Worm (Caenorhabditis elegans) whole organism, L4 larva: ENCODE results near the gene tag-234.

Source experiments
- D1046.2 ChIP-seq: fragments of 200-800 bp; sonication (Bioruptor generic); IDR thresholded peaks from 2 replicates; pipeline ENCODE4 v1.3.6; 2022; ENCODE audit warnings: missing genetic modification characterization, missing compliant biosample characterization
- F37D6.2 ChIP-seq: sonication (generic microtip); optimal IDR thresholded peaks from 2 replicates; lab custom pipeline; 2016; ENCODE audit warnings: mild to moderate bottlenecking, missing genetic modification characterization, missing compliant biosample characterization
- T20F7.1 ChIP-seq: fragments of 200-800 bp; sonication (Bioruptor generic); optimal IDR thresholded peaks from 2 replicates; lab custom pipeline; 2018; ENCODE audit warnings: mild to moderate bottlenecking, missing genetic modification characterization, missing compliant biosample characterization
- T26A8.4 ChIP-seq: fragments of 200-800 bp; sonication (Bioruptor generic); IDR thresholded peaks from 2 replicates; pipeline ENCODE4 v1.3.6; 2022; ENCODE audit warnings: missing genetic modification characterization, missing compliant biosample characterization
- Y48G9A.11 ChIP-seq: fragments of 200-800 bp; sonication (Bioruptor generic); IDR thresholded peaks from 2 replicates; pipeline ENCODE4 v1.3.6; 2022; ENCODE audit warnings: missing genetic modification reagents, missing genetic modification characterization, missing compliant biosample characterization
- Y5F2A.4 ChIP-seq: fragments of 200-800 bp; sonication (Bioruptor generic); optimal IDR thresholded peaks from 2 replicates; lab custom pipeline; 2018; ENCODE audit warnings: mild to moderate bottlenecking, missing genetic modification characterization, missing compliant biosample characterization
- aha-1 ChIP-seq: fragments of 150-350 bp; peaks from one replicate; lab custom pipeline; 2014; ENCODE audit warnings: missing biosample characterization, missing genetic modification characterization
- ama-1 ChIP-seq: fragments of 150-350 bp; optimal IDR thresholded peaks from 2 replicates; lab custom pipeline; 2014; ENCODE audit warnings: inconsistent platforms, mixed read lengths
- arid-1 ChIP-seq: fragments of 200-800 bp; sonication (Bioruptor generic); conservative IDR thresholded peaks from 2 replicates; pipeline ENCODE4 v1.3.6; 2022; ENCODE audit warnings: missing genetic modification reagents, missing genetic modification characterization, missing compliant biosample characterization
- ceh-32 ChIP-seq: sonication (generic microtip); optimal IDR thresholded peaks from 2 replicates; lab custom pipeline; 2016; ENCODE audit warnings: mild to moderate bottlenecking, missing genetic modification characterization, missing compliant biosample characterization; ENCODE audit not compliant: poor library complexity
- ces-1 ChIP-seq: fragments of 150-350 bp; sonication (generic microtip); optimal IDR thresholded peaks from 4 replicates; lab custom pipeline; 2014; ENCODE audit warnings: missing biosample characterization, missing genetic modification reagents, missing genetic modification characterization
- daf-16 ChIP-seq, 3 experiments: sonication (generic microtip); optimal IDR thresholded peaks; 2 replicates each; lab custom pipeline; 2016 to 2017; ENCODE audit warnings: missing genetic modification characterization in 3 of 3, missing genetic modification reagents in 3 of 3, mild to moderate bottlenecking in 2 of 3, missing compliant biosample characterization in 2 of 3, missing biosample characterization in 1 of 3, moderate library complexity in 1 of 3
- dpl-1 ChIP-seq: fragments of 150-350 bp; optimal IDR thresholded peaks from 2 replicates; lab custom pipeline; 2014; ENCODE audit warnings: missing biosample characterization, missing genetic modification reagents, missing genetic modification characterization
- dve-1 ChIP-seq: sonication (generic microtip); optimal IDR thresholded peaks from 2 replicates; lab custom pipeline; 2017; ENCODE audit warnings: antibody characterized with exemption, mild to moderate bottlenecking, missing genetic modification characterization, missing compliant biosample characterization; ENCODE audit not compliant: insufficient read depth
- fos-1 ChIP-seq: fragments of 150-350 bp; optimal IDR thresholded peaks from 2 replicates; lab custom pipeline; 2014; ENCODE audit warnings: missing biosample characterization, missing genetic modification characterization
- hlh-11 ChIP-seq: fragments of 200-800 bp; sonication (Bioruptor generic); optimal IDR thresholded peaks from 2 replicates; lab custom pipeline; 2018; ENCODE audit warnings: mild to moderate bottlenecking, missing genetic modification characterization, missing compliant biosample characterization
- jun-1 ChIP-seq: fragments of 150-350 bp; optimal IDR thresholded peaks from 2 replicates; lab custom pipeline; 2014; ENCODE audit warnings: missing biosample characterization, missing genetic modification reagents, missing genetic modification characterization
- lim-7 ChIP-seq: fragments of 200-800 bp; sonication (Bioruptor generic); IDR thresholded peaks from 2 replicates; pipeline ENCODE4 v1.3.6; 2022; ENCODE audit warnings: missing genetic modification characterization, missing compliant biosample characterization
- lin-39 ChIP-seq: fragments of 150-350 bp; optimal IDR thresholded peaks from 2 replicates; lab custom pipeline; 2014; ENCODE audit warnings: missing biosample characterization, missing genetic modification reagents, missing genetic modification characterization
- lsy-2 ChIP-seq, 2 experiments: fragments of 150-350 bp in 1 of 2; sonication (generic microtip) in 1 of 2; optimal IDR thresholded peaks; 2 replicates each; lab custom pipeline; 2014 to 2017; ENCODE audit warnings: missing biosample characterization in 2 of 2, missing genetic modification characterization in 2 of 2
- mdt-29 ChIP-seq: fragments of 200-800 bp; sonication (Bioruptor generic); IDR thresholded peaks from 2 replicates; pipeline ENCODE4 v1.3.6; 2022; ENCODE audit warnings: missing genetic modification reagents, missing genetic modification characterization, missing compliant biosample characterization
- mep-1 ChIP-seq: fragments of 150-350 bp; sonication (generic microtip); optimal IDR thresholded peaks from 3 replicates; lab custom pipeline; 2014; ENCODE audit warnings: missing biosample characterization, missing genetic modification characterization
- nhr-237 ChIP-seq: sonication (generic microtip); optimal IDR thresholded peaks from 2 replicates; lab custom pipeline; 2017; ENCODE audit warnings: missing biosample characterization, missing genetic modification characterization
- nhr-25 ChIP-seq: sonication (generic microtip); optimal IDR thresholded peaks from 2 replicates; lab custom pipeline; 2017; ENCODE audit warnings: missing genetic modification characterization, mild to moderate bottlenecking, missing compliant biosample characterization, antibody characterized with exemption, moderate library complexity, borderline replicate concordance; ENCODE audit not compliant: insufficient read depth
- nhr-28 ChIP-seq: fragments of 150-350 bp; optimal IDR thresholded peaks from 2 replicates; lab custom pipeline; 2014; ENCODE audit warnings: missing biosample characterization, missing genetic modification characterization
- nhr-48 ChIP-seq: sonication (generic microtip); optimal IDR thresholded peaks from 2 replicates; lab custom pipeline; 2016; ENCODE audit warnings: mild to moderate bottlenecking, missing genetic modification characterization, missing compliant biosample characterization
- nhr-76 ChIP-seq: fragments of 150-350 bp; optimal IDR thresholded peaks from 2 replicates; lab custom pipeline; 2014; ENCODE audit warnings: missing biosample characterization, missing genetic modification characterization
- nhr-77 ChIP-seq: fragments of 150-350 bp; optimal IDR thresholded peaks from 2 replicates; lab custom pipeline; 2014; ENCODE audit warnings: missing biosample characterization, missing genetic modification characterization
- pqm-1 ChIP-seq: sonication (generic microtip); optimal IDR thresholded peaks from 2 replicates; lab custom pipeline; 2017; ENCODE audit warnings: missing biosample characterization, missing genetic modification characterization
- sdz-12 ChIP-seq: fragments of 200-800 bp; sonication (Bioruptor generic); optimal IDR thresholded peaks from 2 replicates; lab custom pipeline; 2018; ENCODE audit warnings: mild to moderate bottlenecking, missing genetic modification characterization, missing compliant biosample characterization
- skn-1 ChIP-seq: fragments of 150-350 bp; optimal IDR thresholded peaks from 2 replicates; lab custom pipeline; 2014; ENCODE audit warnings: missing biosample characterization, missing genetic modification characterization
- spr-3 ChIP-seq: fragments of 200-800 bp; sonication (Bioruptor generic); optimal IDR thresholded peaks from 2 replicates; lab custom pipeline; 2018; ENCODE audit warnings: mild to moderate bottlenecking, missing genetic modification characterization, missing compliant biosample characterization
- unc-130 ChIP-seq: sonication (generic microtip); optimal IDR thresholded peaks from 2 replicates; lab custom pipeline; 2016; ENCODE audit warnings: missing genetic modification reagents, missing genetic modification characterization, missing compliant biosample characterization
- unc-39 ChIP-seq: sonication (generic microtip); optimal IDR thresholded peaks from 2 replicates; lab custom pipeline; 2017; ENCODE audit warnings: missing biosample characterization, missing genetic modification characterization
- vab-7 ChIP-seq: fragments of 200-800 bp; sonication (Bioruptor generic); IDR thresholded peaks from 2 replicates; pipeline ENCODE4 v1.3.6; 2022; ENCODE audit warnings: missing genetic modification reagents, missing genetic modification characterization, missing compliant biosample characterization
- zip-11 ChIP-seq: fragments of 200-800 bp; sonication (Bioruptor generic); IDR thresholded peaks from 2 replicates; pipeline ENCODE4 v1.3.6; 2022; ENCODE audit warnings: missing genetic modification characterization, missing compliant biosample characterization
- zip-2 ChIP-seq: fragments of 150-350 bp; optimal IDR thresholded peaks from 2 replicates; lab custom pipeline; 2014; ENCODE audit warnings: missing biosample characterization, missing genetic modification characterization
- ztf-11 ChIP-seq: fragments of 150-350 bp; optimal IDR thresholded peaks from 2 replicates; lab custom pipeline; 2014; ENCODE audit warnings: missing biosample characterization, missing genetic modification characterization

The tag-234 gene

DNA sequence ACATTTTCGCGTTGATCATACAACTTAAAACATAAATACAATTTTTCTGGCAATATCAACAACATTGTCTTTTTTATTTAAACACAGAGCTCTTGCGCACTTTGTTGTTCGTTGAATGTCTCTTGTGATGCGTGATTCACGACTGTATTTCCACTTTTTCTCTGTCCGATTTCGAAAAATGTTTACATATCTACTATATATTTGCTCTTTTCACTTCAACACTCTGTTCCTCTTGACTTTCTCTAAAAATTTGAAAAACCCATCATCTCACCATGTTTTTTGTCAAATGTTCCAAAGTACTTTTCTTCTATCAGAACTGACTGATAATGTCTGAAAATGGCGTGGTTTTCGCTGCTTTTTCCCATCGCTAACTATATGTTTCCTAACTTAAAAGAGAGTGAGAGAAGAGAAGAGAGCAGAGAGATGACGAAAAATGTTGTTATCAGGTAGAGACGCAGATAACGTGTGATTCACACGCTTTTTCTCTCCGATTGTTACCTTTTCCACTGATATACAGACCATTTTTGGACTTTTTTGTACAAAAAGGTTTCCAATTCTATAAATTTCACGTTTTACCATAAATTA lies 48.0 kb downstream of the tag-234 start (continued):
- TF ChIP-seq ceh-32 (no peak), nhr-48 (tag; lab: Kevin White, UChicago) (peak; percentile 36), spr-3 (GFP tag; lab: Kevin White, UChicago) (no peak), ama-1 (lab: Kevin White, UChicago) (no peak), Y5F2A.4 (GFP tag; lab: Kevin White, UChicago) (no peak), mdt-29 (no peak), ces-1 (GFP tag; lab: Kevin White, UChicago) (no peak), D1046.2 (GFP tag; lab: Robert Waterston, UW) (no peak), aha-1 (peak; percentile 83), Y48G9A.11 (GFP tag; lab: Robert Waterston, UW) (no peak), fos-1 (tag; lab: Kevin White, UChicago) (no peak), vab-7 (GFP tag; lab: Robert Waterston, UW) (no peak), dpl-1 (GFP tag; lab: Kevin White, UChicago) (no peak), F37D6.2 (no peak), nhr-76 (tag; lab: Kevin White, UChicago) (no peak), nhr-25 (tag; lab: Kevin White, UChicago) (no peak), unc-130 (no peak), lin-39 (tag; lab: Kevin White, UChicago) (no peak)

DNA sequence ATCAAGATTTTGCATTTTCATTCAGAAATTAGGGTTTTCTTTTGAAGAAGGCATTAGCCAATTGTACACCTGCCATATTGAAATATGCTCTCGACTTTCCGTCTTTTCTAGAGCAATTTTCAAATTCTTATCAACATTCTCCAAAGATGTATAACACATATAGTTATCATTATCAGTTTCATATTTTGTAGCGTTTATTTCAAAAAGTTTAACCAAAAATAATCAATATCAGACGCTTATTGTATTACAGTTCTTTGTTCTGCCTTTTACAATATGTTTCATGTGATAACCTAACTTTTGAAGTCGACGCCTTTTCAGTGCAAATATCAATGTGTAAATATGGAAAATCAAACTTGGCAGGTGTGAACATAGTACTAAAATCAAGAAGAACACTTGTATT lies 49.9 kb downstream of the tag-234 start:
- TF ChIP-seq pqm-1 (tag; lab: Kevin White, UChicago) (peak; percentile 11), nhr-77 (tag; lab: Kevin White, UChicago) (peak; percentile 43), zip-2 (no peak), unc-39 (tag; lab: Kevin White, UChicago) (no peak), sdz-12 (no peak), hlh-11 (tag; lab: Kevin White, UChicago) (peak; percentile 41), mep-1 (tag; lab: Kevin White, UChicago) (peak; percentile 36), daf-16 (GFP tag; optimal IDR thresholded peaks at IDR 0.05; lab: Kevin White, UChicago) (no peak), daf-16 (tag; optimal IDR thresholded peaks at IDR 0.05; lab: Kevin White, UChicago) (peak; percentile 34), ces-1 (GFP tag; lab: Kevin White, UChicago) (no peak), Y5F2A.4 (GFP tag; lab: Kevin White, UChicago) (no peak), ztf-11 (tag; lab: Kevin White, UChicago) (no peak), jun-1 (tag; lab: Kevin White, UChicago) (no peak), T20F7.1 (GFP tag; lab: Kevin White, UChicago) (peak; percentile 11), nhr-28 (tag; lab: Kevin White, UChicago) (peak; percentile 83), skn-1 (tag; lab: Kevin White, UChicago) (no peak), lsy-2 (tag; optimal IDR thresholded peaks at IDR 0.05; lab: Kevin White, UChicago) (no peak), mdt-29 (no peak), arid-1 (no peak), dve-1 (tag; lab: Kevin White, UChicago) (peak; percentile 58), T26A8.4 (GFP tag; lab: Robert Waterston, UW) (no peak), nhr-25 (tag; lab: Kevin White, UChicago) (no peak), nhr-237 (tag; lab: Kevin White, UChicago) (no peak), zip-11 (GFP tag; lab: Robert Waterston, UW) (no peak), lim-7 (GFP tag; lab: Robert Waterston, UW) (no peak)
